Fruit fly (Drosophila melanogaster) whole organism, embryonic: ENCODE measurements around the gene tbrd-1.
A peak's percentile ranks its signal among the peaks of the same experiment; 100 is the strongest.

Experiments
- Asciz ChIP-seq: fragments of 200-800 bp; sonication (Bioruptor generic); optimal IDR thresholded peaks from 2 replicates; lab custom pipeline; 2017; ENCODE audit warnings: missing biosample characterization, mild to moderate bottlenecking, missing genetic modification characterization, missing genetic modification reagents
- B-H2 ChIP-seq: fragments of 200-800 bp; sonication (Bioruptor generic); optimal IDR thresholded peaks from 2 replicates; lab custom pipeline; 2018; ENCODE audit warnings: missing biosample characterization, mild to moderate bottlenecking, missing genetic modification characterization
- BEAF-32 ChIP-seq: fragments of 200-800 bp; sonication (Bioruptor generic); optimal IDR thresholded peaks from 3 replicates; lab custom pipeline; 2017; ENCODE audit warnings: missing biosample characterization, missing genetic modification characterization, mild to moderate bottlenecking, moderate library complexity, missing genetic modification reagents
- CG10209 ChIP-seq: fragments of 200-800 bp; sonication (Bioruptor generic); optimal IDR thresholded peaks from 3 replicates; lab custom pipeline; 2017; ENCODE audit warnings: missing biosample characterization, mild to moderate bottlenecking, missing genetic modification characterization, missing genetic modification reagents
- CG1024 ChIP-seq: fragments of 200-800 bp; sonication (Bioruptor generic); IDR thresholded peaks from 2 replicates; pipeline ENCODE4 v1.3.6; 2022; ENCODE audit warnings: missing biosample characterization, missing genetic modification characterization
- CG10543 ChIP-seq: fragments of 200-800 bp; sonication (Bioruptor generic); optimal IDR thresholded peaks from 3 replicates; lab custom pipeline; 2017; ENCODE audit warnings: missing biosample characterization, mild to moderate bottlenecking, missing genetic modification characterization, moderate library complexity
- CG11560 ChIP-seq: fragments of 200-800 bp; sonication (Bioruptor generic); IDR thresholded peaks from 3 replicates; pipeline ENCODE4 v1.3.6; 2022; ENCODE audit warnings: missing biosample characterization, missing genetic modification characterization
- CG13287 ChIP-seq: fragments of 200-800 bp; sonication (Bioruptor generic); IDR thresholded peaks from 2 replicates; pipeline ENCODE4 v1.3.6; 2022; ENCODE audit warnings: missing biosample characterization, missing genetic modification characterization; ENCODE audit not compliant: partially characterized antibody
- CG14710 ChIP-seq: fragments of 200-800 bp; sonication (Bioruptor generic); optimal IDR thresholded peaks from 3 replicates; lab custom pipeline; 2019; ENCODE audit warnings: missing biosample characterization, mild to moderate bottlenecking, missing genetic modification characterization, moderate library complexity
- CG15269 ChIP-seq: fragments of 200-800 bp; sonication (Bioruptor generic); optimal IDR thresholded peaks from 2 replicates; lab custom pipeline; 2018; ENCODE audit warnings: missing biosample characterization, mild to moderate bottlenecking, missing genetic modification characterization, moderate library complexity
- CG15696 ChIP-seq: fragments of 200-800 bp; sonication (Bioruptor generic); optimal IDR thresholded peaks from 2 replicates; lab custom pipeline; 2019; ENCODE audit warnings: missing biosample characterization, mild to moderate bottlenecking, missing genetic modification characterization, moderate library complexity
- CG17829 ChIP-seq: fragments of 200-800 bp; optimal IDR thresholded peaks from 2 replicates; lab custom pipeline; 2019; ENCODE audit warnings: missing biosample characterization, mild to moderate bottlenecking, missing genetic modification characterization, moderate library complexity
- CG18619 ChIP-seq: fragments of 200-800 bp; sonication (Bioruptor generic); optimal IDR thresholded peaks from 3 replicates; lab custom pipeline; 2017; ENCODE audit warnings: missing biosample characterization, mild to moderate bottlenecking, missing genetic modification characterization
- CG2116 ChIP-seq: fragments of 200-800 bp; sonication (Bioruptor generic); optimal IDR thresholded peaks from 3 replicates; lab custom pipeline; 2018; ENCODE audit warnings: missing biosample characterization, mild to moderate bottlenecking, missing genetic modification characterization
- CG2678 ChIP-seq: fragments of 200-800 bp; sonication (Bioruptor generic); optimal IDR thresholded peaks from 3 replicates; lab custom pipeline; 2019; ENCODE audit warnings: missing biosample characterization, mild to moderate bottlenecking, missing genetic modification characterization, moderate library complexity
- CG31388 ChIP-seq: fragments of 200-800 bp; sonication (Bioruptor generic); optimal IDR thresholded peaks from 2 replicates; lab custom pipeline; 2016; ENCODE audit warnings: missing biosample characterization, missing genetic modification characterization
- CG3407 ChIP-seq: fragments of 200-800 bp; sonication (Bioruptor generic); optimal IDR thresholded peaks from 2 replicates; lab custom pipeline; 2018; ENCODE audit warnings: missing biosample characterization, mild to moderate bottlenecking, missing genetic modification characterization
- CG3838 ChIP-seq: fragments of 200-800 bp; sonication (Bioruptor generic); optimal IDR thresholded peaks from 3 replicates; lab custom pipeline; 2016; ENCODE audit warnings: missing biosample characterization, missing genetic modification characterization
- CG4404 ChIP-seq: fragments of 200-800 bp; sonication (Bioruptor generic); IDR thresholded peaks from 2 replicates; pipeline ENCODE4 v1.3.6; 2022; ENCODE audit warnings: missing biosample characterization, missing genetic modification characterization
- CG4424 ChIP-seq: fragments of 200-800 bp; sonication (Bioruptor generic); optimal IDR thresholded peaks from 3 replicates; lab custom pipeline; 2016; ENCODE audit warnings: missing biosample characterization, missing genetic modification characterization
- CG6765 ChIP-seq: fragments of 200-800 bp; sonication (Bioruptor generic); optimal IDR thresholded peaks from 3 replicates; lab custom pipeline; 2017; ENCODE audit warnings: missing biosample characterization, mild to moderate bottlenecking, missing genetic modification characterization
- CG7556 ChIP-seq: fragments of 200-800 bp; sonication (Bioruptor generic); optimal IDR thresholded peaks from 2 replicates; lab custom pipeline; 2017; ENCODE audit warnings: missing biosample characterization, mild to moderate bottlenecking, missing genetic modification characterization
- CG7839 ChIP-seq: fragments of 200-800 bp; sonication (Bioruptor generic); optimal IDR thresholded peaks from 3 replicates; lab custom pipeline; 2018; ENCODE audit warnings: missing biosample characterization, mild to moderate bottlenecking, missing genetic modification characterization, moderate library complexity
- CG8359 ChIP-seq: fragments of 200-800 bp; sonication (Bioruptor generic); optimal IDR thresholded peaks from 2 replicates; lab custom pipeline; 2017; ENCODE audit warnings: missing biosample characterization, mild to moderate bottlenecking, missing genetic modification characterization, borderline replicate concordance
- CG8765 ChIP-seq: fragments of 200-800 bp; sonication (Bioruptor generic); IDR thresholded peaks from 2 replicates; pipeline ENCODE4 v1.3.6; 2022; ENCODE audit warnings: missing biosample characterization, missing genetic modification characterization
- CG8924 ChIP-seq: fragments of 200-800 bp; optimal IDR thresholded peaks from 3 replicates; lab custom pipeline; 2019; ENCODE audit warnings: missing biosample characterization, mild to moderate bottlenecking, missing genetic modification characterization, moderate library complexity
- CG8944 ChIP-seq: fragments of 200-800 bp; sonication (Bioruptor generic); optimal IDR thresholded peaks from 3 replicates; lab custom pipeline; 2016; ENCODE audit warnings: missing biosample characterization, missing genetic modification characterization
- Elba2 ChIP-seq: fragments of 200-800 bp; sonication (Bioruptor generic); optimal IDR thresholded peaks from 3 replicates; lab custom pipeline; 2016; ENCODE audit warnings: missing biosample characterization, missing genetic modification characterization
- Fer2 ChIP-seq: fragments of 200-800 bp; sonication (Bioruptor generic); optimal IDR thresholded peaks from 2 replicates; lab custom pipeline; 2018; ENCODE audit warnings: missing biosample characterization, mild to moderate bottlenecking, missing genetic modification characterization, moderate library complexity
- Gug ChIP-seq: fragments of 200-800 bp; sonication (Bioruptor generic); IDR thresholded peaks from 4 replicates; pipeline ENCODE4 v1.3.6; 2022; ENCODE audit warnings: missing biosample characterization, missing genetic modification characterization
- HLH54F ChIP-seq: fragments of 200-800 bp; sonication (Bioruptor generic); optimal IDR thresholded peaks from 3 replicates; lab custom pipeline; 2016; ENCODE audit warnings: missing biosample characterization, missing genetic modification characterization
- Oli ChIP-seq: fragments of 200-800 bp; sonication (Bioruptor generic); optimal IDR thresholded peaks from 2 replicates; lab custom pipeline; 2018; ENCODE audit warnings: missing biosample characterization, mild to moderate bottlenecking, missing genetic modification characterization, moderate library complexity
- Stat92E ChIP-seq, 3 experiments: fragments of >200 bp in 2 of 3; fragments of 200-800 bp in 1 of 3; sonication (Bioruptor generic) in 1 of 3; optimal IDR thresholded peaks; 2 replicates each; lab custom pipeline; 2017 to 2019; ENCODE audit warnings: missing biosample characterization in 3 of 3, missing genetic modification characterization in 3 of 3, mild to moderate bottlenecking in 1 of 3, moderate library complexity in 1 of 3
- bowl ChIP-seq: fragments of 200-800 bp; sonication (Bioruptor generic); IDR thresholded peaks from 2 replicates; pipeline ENCODE4 v1.3.6; 2022; ENCODE audit warnings: missing biosample characterization, missing genetic modification characterization
- cas ChIP-seq: fragments of 200-800 bp; sonication (Bioruptor generic); IDR thresholded peaks from 2 replicates; pipeline ENCODE4 v1.3.6; 2022; ENCODE audit warnings: missing biosample characterization, missing genetic modification characterization
- danr ChIP-seq: fragments of 200-800 bp; sonication (Bioruptor generic); IDR thresholded peaks from 2 replicates; pipeline ENCODE4 v1.3.6; 2022; ENCODE audit warnings: missing biosample characterization, missing genetic modification characterization
- dmrt11E ChIP-seq: fragments of 200-800 bp; sonication (Bioruptor generic); optimal IDR thresholded peaks from 3 replicates; lab custom pipeline; 2018; ENCODE audit warnings: missing biosample characterization, mild to moderate bottlenecking, missing genetic modification characterization, moderate library complexity
- dmrt99B ChIP-seq: fragments of 200-800 bp; sonication (Bioruptor generic); optimal IDR thresholded peaks from 2 replicates; lab custom pipeline; 2018; ENCODE audit warnings: missing biosample characterization, mild to moderate bottlenecking, missing genetic modification characterization, moderate library complexity
- esg ChIP-seq: fragments of 200-800 bp; sonication (Bioruptor generic); conservative IDR thresholded peaks from 2 replicates; pipeline ENCODE4 v1.3.6; 2022; ENCODE audit warnings: missing biosample characterization, missing genetic modification characterization
- gcm2 ChIP-seq: fragments of 200-800 bp; sonication (Bioruptor generic); optimal IDR thresholded peaks from 2 replicates; lab custom pipeline; 2016; ENCODE audit warnings: missing biosample characterization, missing genetic modification characterization
- gro ChIP-seq: fragments of 200-800 bp; sonication (Bioruptor generic); optimal IDR thresholded peaks from 2 replicates; lab custom pipeline; 2016; ENCODE audit warnings: missing biosample characterization, missing genetic modification characterization
- gsb-n ChIP-seq: fragments of 200-800 bp; sonication (Bioruptor generic); optimal IDR thresholded peaks from 3 replicates; lab custom pipeline; 2018; ENCODE audit warnings: missing biosample characterization, mild to moderate bottlenecking, missing genetic modification characterization
- ken ChIP-seq: fragments of 200-800 bp; sonication (Bioruptor generic); IDR thresholded peaks from 3 replicates; pipeline ENCODE4 v1.3.6; 2022; ENCODE audit warnings: missing biosample characterization, missing genetic modification characterization
- kni ChIP-seq: fragments of 200-800 bp; sonication (Bioruptor generic); optimal IDR thresholded peaks from 3 replicates; lab custom pipeline; 2017; ENCODE audit warnings: mild to moderate bottlenecking, missing biosample characterization, missing genetic modification reagents, missing genetic modification characterization
- scrt ChIP-seq: fragments of 200-800 bp; sonication (Bioruptor generic); optimal IDR thresholded peaks from 2 replicates; lab custom pipeline; 2018; ENCODE audit warnings: missing biosample characterization, mild to moderate bottlenecking, missing genetic modification characterization, moderate library complexity
- slou ChIP-seq: fragments of 200-800 bp; sonication (Bioruptor generic); optimal IDR thresholded peaks from 3 replicates; lab custom pipeline; 2016; ENCODE audit warnings: missing biosample characterization, missing genetic modification characterization
- sr ChIP-seq: fragments of 200-800 bp; sonication (Bioruptor generic); IDR thresholded peaks from 3 replicates; pipeline ENCODE4 v1.3.6; 2022; ENCODE audit warnings: missing biosample characterization, missing genetic modification characterization
- stc ChIP-seq: fragments of 200-800 bp; sonication (Bioruptor generic); IDR thresholded peaks from 2 replicates; pipeline ENCODE4 v1.3.6; 2022; ENCODE audit warnings: missing biosample characterization, missing genetic modification characterization
- unc-4 ChIP-seq: fragments of 200-800 bp; sonication (Bioruptor generic); IDR thresholded peaks from 2 replicates; pipeline ENCODE4 v1.3.6; 2022; ENCODE audit warnings: missing biosample characterization, missing genetic modification characterization; ENCODE audit not compliant: partially characterized antibody

tbrd-1 gene

dm6 chr3R:23920874-23921539 is 27.6 kb upstream of the tbrd-1 start (continued):
- TF ChIP-seq CG11560 (tag; lab: Robert Waterston, UW) (no peak), stc (GFP tag; lab: Robert Waterston, UW) (peak; percentile 57), CG17829 (tag; lab: Kevin White, UChicago) (no peak), CG8765 (GFP tag; lab: Robert Waterston, UW) (no peak; the same call in 1 of the 2 replicates), CG10543 (GFP tag; lab: Kevin White, UChicago) (peak; percentile 83), B-H2 (GFP tag; lab: Kevin White, UChicago) (peak; percentile 85), CG8944 (GFP tag; lab: Kevin White, UChicago) (peak; percentile 10), Gug (GFP tag; lab: Robert Waterston, UW) (peak; percentile 42; the same call in 1 of the 4 replicates), CG10209 (GFP tag; lab: Kevin White, UChicago) (no peak), Oli (tag; lab: Kevin White, UChicago) (no peak), gcm2 (GFP tag; lab: Kevin White, UChicago) (no peak), Elba2 (GFP tag; lab: Kevin White, UChicago) (no peak), unc-4 (no peak), CG1024 (GFP tag; lab: Robert Waterston, UW) (no peak), BEAF-32 (GFP tag; lab: Kevin White, UChicago) (no peak), CG7556 (no peak), ken (GFP tag; lab: Robert Waterston, UW) (peak; percentile 66; the same call in 2 of the 3 replicates), scrt (GFP tag; lab: Kevin White, UChicago) (peak; percentile 43), CG6765 (GFP tag; lab: Kevin White, UChicago) (peak; percentile 40), CG4424 (GFP tag; lab: Kevin White, UChicago) (no peak), CG2116 (GFP tag; lab: Kevin White, UChicago) (no peak), CG13287 (GFP tag; lab: Robert Waterston, UW) (no peak), CG7839 (tag; lab: Kevin White, UChicago) (peak; percentile 36), dmrt99B (tag; lab: Kevin White, UChicago) (no peak), CG2678 (tag; lab: Kevin White, UChicago) (peak; percentile 58), dmrt11E (tag; lab: Kevin White, UChicago) (no peak), kni (GFP tag; lab: Kevin White, UChicago) (peak; percentile 44), Fer2 (tag; lab: Kevin White, UChicago) (peak; percentile 55), bowl (GFP tag; lab: Robert Waterston, UW) (no peak), gro (GFP tag; lab: Kevin White, UChicago) (peak; percentile 64), esg (GFP tag; lab: Robert Waterston, UW) (peak; percentile 30), slou (GFP tag; lab: Kevin White, UChicago) (no peak), CG3838 (GFP tag; lab: Kevin White, UChicago) (no peak), sr (no peak), CG15269 (peak; percentile 43), danr (GFP tag; lab: Robert Waterston, UW) (no peak), CG3407 (GFP tag; lab: Kevin White, UChicago) (no peak), Asciz (no peak), CG4404 (GFP tag; lab: Robert Waterston, UW) (no peak), CG14710 (tag; lab: Kevin White, UChicago) (no peak), gsb-n (tag; lab: Kevin White, UChicago) (no peak), CG8924 (tag; lab: Kevin White, UChicago) (no peak), cas (GFP tag; lab: Robert Waterston, UW) (0 out of 2 replicates have a peak, but pooled peaks have one; percentile 40), CG15696 (peak; percentile 19), CG31388 (GFP tag; lab: Kevin White, UChicago) (no peak), HLH54F (GFP tag; lab: Kevin White, UChicago) (peak; percentile 45), CG18619 (GFP tag; lab: Kevin White, UChicago) (peak; percentile 14), CG8359 (no peak), Stat92E (GFP tag; optimal IDR thresholded peaks at IDR 0.05; lab: Kevin White, UChicago) (no peak)
